Fruit fly (Drosophila melanogaster): ENCODE measurements around the gene CG9483.

DNA sequence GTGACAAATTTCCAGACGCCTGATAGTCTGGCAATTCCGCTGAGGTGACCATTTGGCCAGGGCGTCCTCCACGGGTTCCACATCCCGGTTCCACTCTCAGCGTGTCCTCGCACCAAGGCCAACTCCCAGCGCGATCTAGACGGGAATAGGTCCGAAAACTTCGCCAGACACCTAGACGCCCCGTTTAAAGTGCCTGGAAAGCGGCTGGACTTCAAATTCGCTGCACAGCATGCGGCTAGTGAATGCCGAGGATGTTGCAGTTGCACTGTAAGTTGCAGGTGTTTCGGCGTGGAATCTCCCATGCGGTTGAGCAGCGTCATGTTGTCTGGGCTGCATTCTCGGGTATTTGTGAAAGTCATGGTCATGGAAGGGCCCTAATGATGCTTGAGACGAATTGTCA, 17.4 kb upstream of the CG9483 start:
- TF ChIP-seq psq (optimal IDR thresholded peaks at IDR 0.05): no peak
- no peak for TF ChIP-seq CG8478 (optimal IDR thresholded peaks at IDR 0.05)
- TF ChIP-seq usp (GFP tag; optimal IDR thresholded peaks at IDR 0.05): no peak
- no peak for TF ChIP-seq pan (optimal IDR thresholded peaks at IDR 0.05)
- no peak for TF ChIP-seq Dll (optimal IDR thresholded peaks at IDR 0.05)
- TF ChIP-seq EcR (GFP tag; optimal IDR thresholded peaks at IDR 0.05): no peak

All from whole organism.